Fruit fly (Drosophila melanogaster): ENCODE measurements around the gene CG42831.

CG42831 gene

DNA sequence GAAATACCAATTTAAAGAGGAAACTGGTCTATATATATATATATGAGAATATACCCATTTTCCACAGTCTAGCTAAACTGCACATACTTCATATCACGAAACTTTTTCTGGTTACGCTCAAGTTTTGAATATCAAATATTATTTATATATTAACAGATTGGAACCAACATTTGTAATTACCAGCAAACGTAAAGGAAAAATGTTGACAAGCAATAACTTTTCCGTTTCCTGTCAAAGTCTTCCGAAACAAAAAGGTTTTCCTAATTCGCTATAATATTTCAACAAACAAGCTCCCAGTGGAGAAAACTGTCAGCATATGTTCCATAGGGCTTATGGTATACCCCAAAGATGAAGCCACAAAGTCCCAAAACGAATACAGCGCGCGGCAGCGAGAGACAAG, at the start of gene CG42831:
TSS of gene CG42831 (plus strand) at position 301 of the 400 bp plus-strand sequence.
- TF ChIP-seq CG33017 (tag; optimal IDR thresholded peaks at IDR 0.05) (no peak), tj (GFP tag; optimal IDR thresholded peaks at IDR 0.05) (no peak), ovo (GFP tag; optimal IDR thresholded peaks at IDR 0.05) (no peak), Mnt (GFP tag; optimal IDR thresholded peaks at IDR 0.05) (no peak), CG14711 (tag; optimal IDR thresholded peaks at IDR 0.05) (no peak), pad (GFP tag; optimal IDR thresholded peaks at IDR 0.05) (no peak), CG11617 (GFP tag; optimal IDR thresholded peaks at IDR 0.05) (no peak), bab1 (GFP tag; optimal IDR thresholded peaks at IDR 0.05) (no peak), CG7045 (GFP tag; optimal IDR thresholded peaks at IDR 0.05) (no peak)

DNA sequence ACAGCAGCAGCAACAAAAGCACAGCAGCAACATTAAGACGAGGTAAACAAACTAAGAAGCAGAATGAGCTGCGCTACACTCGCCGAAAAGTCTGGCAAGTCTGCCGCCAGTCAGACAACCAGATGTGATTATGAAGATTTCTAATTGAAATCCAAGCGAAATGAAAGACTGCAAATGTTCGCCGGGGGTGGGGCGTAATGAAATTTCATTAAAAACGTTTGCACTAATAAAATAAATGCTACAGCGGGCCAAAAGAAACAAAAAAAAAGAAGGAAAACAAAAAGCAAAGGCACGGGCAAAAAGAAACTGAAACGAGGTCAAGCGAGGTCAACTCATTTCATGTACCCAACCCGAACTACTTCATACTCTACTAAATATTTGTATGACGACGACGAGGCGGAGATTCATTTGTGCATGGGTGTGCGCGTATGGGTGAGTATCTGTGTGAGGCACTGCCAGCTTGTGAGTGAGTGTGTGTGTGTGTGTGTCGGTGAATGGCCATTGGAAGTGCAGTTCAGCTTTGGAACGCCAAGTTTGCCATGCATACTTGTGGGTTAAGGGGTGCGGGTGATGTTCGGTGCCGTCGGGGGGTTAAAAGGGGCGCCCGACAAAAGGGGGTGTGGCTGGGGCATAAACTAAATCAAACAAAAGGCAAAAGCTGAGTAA, 48.0 kb upstream of the CG42831 start:
- TF ChIP-seq CG12768 (GFP tag; optimal IDR thresholded peaks at IDR 0.05) (no peak), Crg-1 (GFP tag; optimal IDR thresholded peaks at IDR 0.05) (no peak), CG33017 (tag; optimal IDR thresholded peaks at IDR 0.05) (no peak), toe (GFP tag; optimal IDR thresholded peaks at IDR 0.05) (no peak), Clk (GFP tag; optimal IDR thresholded peaks at IDR 0.05) (no peak), CG7101 (tag; optimal IDR thresholded peaks at IDR 0.05) (no peak), tj (GFP tag; optimal IDR thresholded peaks at IDR 0.05) (no peak), Mnt (GFP tag; optimal IDR thresholded peaks at IDR 0.05) (no peak), pad (GFP tag; optimal IDR thresholded peaks at IDR 0.05) (no peak), Hr96 (GFP tag; optimal IDR thresholded peaks at IDR 0.05) (no peak), kay (GFP tag; ENCODE audit: borderline replicate concordance) (no peak), cic (GFP tag; optimal IDR thresholded peaks at IDR 0.05) (no peak), ovo (GFP tag; optimal IDR thresholded peaks at IDR 0.05) (no peak), cnc (optimal IDR thresholded peaks at IDR 0.05) (no peak), CG14711 (tag; optimal IDR thresholded peaks at IDR 0.05) (no peak), CG1620 (GFP tag; optimal IDR thresholded peaks at IDR 0.05) (no peak), CG5204 (GFP tag; optimal IDR thresholded peaks at IDR 0.05) (no peak)

DNA sequence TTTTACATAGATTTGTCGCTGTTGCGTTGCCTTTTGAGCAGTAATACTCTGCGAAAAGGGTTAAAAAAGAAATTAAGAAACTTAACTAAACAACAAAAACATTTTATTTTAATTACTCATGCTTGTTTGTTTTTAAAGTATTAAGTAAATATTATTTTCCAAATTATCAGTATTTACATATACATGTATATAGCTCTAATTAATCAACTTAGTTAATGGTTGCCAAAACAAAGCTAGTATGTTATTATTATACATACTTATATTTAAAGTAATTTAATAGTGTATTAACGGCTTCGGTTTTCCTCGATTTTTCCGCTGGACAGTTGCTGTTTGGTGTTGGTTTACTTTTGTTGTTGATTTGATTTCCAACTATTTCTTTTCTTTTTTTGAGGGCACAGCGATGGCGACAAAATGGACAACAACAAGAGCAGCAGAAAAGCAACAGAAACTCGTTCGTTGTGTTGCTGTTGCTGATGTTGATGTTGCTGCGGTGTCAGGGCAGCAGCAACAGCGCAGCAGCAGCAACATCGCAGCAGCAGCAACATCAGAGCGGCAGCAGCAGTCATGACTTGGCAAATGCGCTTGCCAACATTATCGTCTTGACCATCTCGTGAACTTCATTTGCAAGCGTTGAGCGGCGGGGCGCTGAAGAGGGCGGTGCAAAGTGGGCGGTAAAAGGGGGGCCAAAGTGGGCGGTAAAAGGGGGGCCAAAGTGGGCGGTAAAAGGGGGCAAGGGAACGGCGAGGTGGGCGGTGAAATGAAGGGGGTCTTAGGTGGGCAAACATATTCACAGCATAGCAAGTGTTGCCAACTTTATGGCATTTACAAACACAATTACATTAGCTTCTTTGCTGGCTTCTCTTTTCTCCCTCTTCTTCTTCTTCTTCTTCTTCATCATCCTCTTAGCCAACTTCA, 47.2 kb upstream of the CG42831 start:
- TF ChIP-seq cic (GFP tag; optimal IDR thresholded peaks at IDR 0.05) = no peak
- no peak for TF ChIP-seq CG1620 (GFP tag; optimal IDR thresholded peaks at IDR 0.05)
- TF ChIP-seq CG12768 (GFP tag; optimal IDR thresholded peaks at IDR 0.05) = no peak
- no peak for TF ChIP-seq tj (GFP tag; optimal IDR thresholded peaks at IDR 0.05)
- TF ChIP-seq bab1 (GFP tag; optimal IDR thresholded peaks at IDR 0.05) = no peak
- no peak for TF ChIP-seq CG7045 (GFP tag; optimal IDR thresholded peaks at IDR 0.05)
- no peak for TF ChIP-seq cnc (optimal IDR thresholded peaks at IDR 0.05)
- TF ChIP-seq ovo (GFP tag; optimal IDR thresholded peaks at IDR 0.05) = no peak
- no peak for TF ChIP-seq Crg-1 (GFP tag; optimal IDR thresholded peaks at IDR 0.05)
- no peak for TF ChIP-seq Mnt (GFP tag; optimal IDR thresholded peaks at IDR 0.05)
- TF ChIP-seq CG14711 (tag; optimal IDR thresholded peaks at IDR 0.05) = no peak
- TF ChIP-seq CG11617 (GFP tag; optimal IDR thresholded peaks at IDR 0.05) = no peak
- TF ChIP-seq toe (GFP tag; optimal IDR thresholded peaks at IDR 0.05) = no peak
- no peak for TF ChIP-seq Hr96 (GFP tag; optimal IDR thresholded peaks at IDR 0.05)
- TF ChIP-seq kay (GFP tag; ENCODE audit: borderline replicate concordance) = no peak
- no peak for TF ChIP-seq CG5204 (GFP tag; optimal IDR thresholded peaks at IDR 0.05)
- TF ChIP-seq CG33017 (tag; optimal IDR thresholded peaks at IDR 0.05) = no peak
- TF ChIP-seq CG7101 (tag; optimal IDR thresholded peaks at IDR 0.05) = no peak
- TF ChIP-seq pad (GFP tag; optimal IDR thresholded peaks at IDR 0.05) = no peak
- TF ChIP-seq Clk (GFP tag; optimal IDR thresholded peaks at IDR 0.05) = no peak

DNA sequence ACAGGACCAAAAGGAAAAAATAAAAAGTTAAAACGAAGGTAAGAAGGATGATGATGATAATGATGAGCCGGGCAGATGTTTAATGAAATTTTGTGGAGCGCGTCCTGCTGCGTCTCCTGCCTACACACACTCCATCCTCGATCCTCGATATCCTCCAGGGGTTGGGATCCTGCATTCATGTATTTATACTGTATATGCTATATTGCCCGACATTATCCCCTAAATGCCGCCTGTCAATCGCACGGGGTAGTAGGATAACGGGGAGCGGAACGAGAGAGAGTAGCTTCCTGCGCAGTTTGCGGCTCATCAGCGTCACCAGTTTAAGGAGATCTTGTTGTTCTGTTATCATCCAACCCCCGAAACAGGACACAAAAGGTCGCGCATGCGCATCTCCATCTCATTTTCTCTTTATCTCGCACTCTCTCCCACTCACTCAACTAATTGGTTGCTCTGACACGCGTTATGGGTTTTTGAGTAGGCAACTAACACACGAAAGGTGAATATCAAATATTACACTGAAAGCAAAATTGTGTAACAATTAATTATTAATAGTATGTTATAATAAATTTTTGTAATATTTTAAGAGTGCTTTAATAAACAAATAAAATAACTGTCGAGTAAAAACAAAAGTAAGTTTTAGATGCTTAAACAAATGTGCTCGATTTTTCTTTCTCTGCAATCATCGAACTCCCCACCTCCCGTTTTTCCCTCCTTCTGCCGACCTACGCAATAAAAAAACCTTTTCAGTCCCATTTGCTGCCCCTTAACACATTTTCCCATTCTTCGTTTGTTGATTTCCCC, 45.2 kb upstream of the CG42831 start:
- no peak for TF ChIP-seq CG11617 (GFP tag; optimal IDR thresholded peaks at IDR 0.05)
- TF ChIP-seq CG14711 (tag; optimal IDR thresholded peaks at IDR 0.05) = no peak
- TF ChIP-seq ovo (GFP tag; optimal IDR thresholded peaks at IDR 0.05) = no peak
- TF ChIP-seq Clk (GFP tag; optimal IDR thresholded peaks at IDR 0.05) = no peak
- no peak for TF ChIP-seq bab1 (GFP tag; optimal IDR thresholded peaks at IDR 0.05)
- TF ChIP-seq toe (GFP tag; optimal IDR thresholded peaks at IDR 0.05) = no peak
- TF ChIP-seq cnc (optimal IDR thresholded peaks at IDR 0.05) = no peak
- no peak for TF ChIP-seq CG7101 (tag; optimal IDR thresholded peaks at IDR 0.05)
- TF ChIP-seq CG5204 (GFP tag; optimal IDR thresholded peaks at IDR 0.05) = no peak
- TF ChIP-seq cic (GFP tag; optimal IDR thresholded peaks at IDR 0.05) = no peak
- TF ChIP-seq Mnt (GFP tag; optimal IDR thresholded peaks at IDR 0.05) = no peak

DNA sequence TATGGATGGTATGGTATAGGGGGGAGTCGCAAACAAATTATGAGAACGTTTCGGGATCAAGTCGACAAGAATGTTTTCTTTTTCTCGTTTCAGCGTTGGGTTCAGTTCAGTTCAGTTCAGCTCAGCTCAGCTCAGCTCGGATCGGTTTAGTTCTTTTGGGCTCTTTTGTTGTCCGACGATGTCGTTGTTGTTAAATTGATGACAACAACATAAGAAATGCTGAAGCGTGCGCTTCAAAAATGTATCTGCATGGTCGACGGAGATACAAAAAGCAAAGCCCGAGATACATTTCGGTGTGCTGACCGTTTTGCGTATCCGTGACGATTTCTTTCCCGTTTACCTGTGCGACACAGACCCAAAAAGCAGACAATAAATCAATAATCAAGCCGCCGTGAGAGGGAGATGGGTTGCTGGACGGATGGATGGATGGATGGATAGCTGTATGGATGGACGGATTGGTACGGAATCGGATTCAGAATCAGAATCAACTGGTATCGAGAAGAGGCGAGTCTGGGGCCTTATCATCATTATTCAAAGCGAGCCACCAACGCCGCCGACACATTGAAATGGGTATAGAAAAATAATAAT, 42.9 kb upstream of the CG42831 start, which contains the start of gene CG43245:
TSS of gene CG43245 (plus strand) at position 310 of the 588 bp plus-strand sequence.
- TF ChIP-seq Mnt (GFP tag; optimal IDR thresholded peaks at IDR 0.05) = no peak
- no peak for TF ChIP-seq CG11617 (GFP tag; optimal IDR thresholded peaks at IDR 0.05)
- TF ChIP-seq CG7101 (tag; optimal IDR thresholded peaks at IDR 0.05) = no peak
- no peak for TF ChIP-seq CG14711 (tag; optimal IDR thresholded peaks at IDR 0.05)
- no peak for TF ChIP-seq cnc (optimal IDR thresholded peaks at IDR 0.05)
- TF ChIP-seq tj (GFP tag; optimal IDR thresholded peaks at IDR 0.05) = no peak
- TF ChIP-seq ovo (GFP tag; optimal IDR thresholded peaks at IDR 0.05) = no peak
- TF ChIP-seq CG33017 (tag; optimal IDR thresholded peaks at IDR 0.05) = no peak
- TF ChIP-seq Clk (GFP tag; optimal IDR thresholded peaks at IDR 0.05) = no peak
- TF ChIP-seq CG1620 (GFP tag; optimal IDR thresholded peaks at IDR 0.05) = no peak
- no peak for TF ChIP-seq toe (GFP tag; optimal IDR thresholded peaks at IDR 0.05)
- no peak for TF ChIP-seq CG7045 (GFP tag; optimal IDR thresholded peaks at IDR 0.05)
- no peak for TF ChIP-seq CG12768 (GFP tag; optimal IDR thresholded peaks at IDR 0.05)
- TF ChIP-seq cic (GFP tag; optimal IDR thresholded peaks at IDR 0.05) = no peak
- no peak for TF ChIP-seq Hr96 (GFP tag; optimal IDR thresholded peaks at IDR 0.05)
- no peak for TF ChIP-seq bab1 (GFP tag; optimal IDR thresholded peaks at IDR 0.05)

Data from whole organism, adult.